Fruit fly (Drosophila melanogaster) whole organism, embryonic: Measurements from ENCODE around the gene nst.

Source experiments
- Atf6 ChIP-seq: fragments of 200-800 bp; sonication (Bioruptor generic); IDR thresholded peaks from 2 replicates; pipeline ENCODE4 v1.3.6; 2022; ENCODE audit warnings: missing biosample characterization, missing genetic modification characterization
- CG10267 ChIP-seq: fragments of 200-800 bp; sonication (Bioruptor generic); optimal IDR thresholded peaks from 2 replicates; lab custom pipeline; 2018; ENCODE audit warnings: missing biosample characterization, mild to moderate bottlenecking, missing genetic modification characterization, moderate library complexity
- CG11695 ChIP-seq: fragments of 200-800 bp; sonication (Bioruptor generic); IDR thresholded peaks from 3 replicates; pipeline ENCODE4 v1.3.6; 2022; ENCODE audit warnings: missing biosample characterization, missing genetic modification characterization
- CG11696 ChIP-seq: fragments of 200-800 bp; sonication (Bioruptor generic); IDR thresholded peaks from 2 replicates; pipeline ENCODE4 v1.3.6; 2022; ENCODE audit warnings: missing biosample characterization, missing genetic modification characterization
- CG11723 ChIP-seq: fragments of 200-800 bp; sonication (Bioruptor generic); optimal IDR thresholded peaks from 2 replicates; lab custom pipeline; 2017; ENCODE audit warnings: missing biosample characterization, mild to moderate bottlenecking, missing genetic modification characterization
- CG12744 ChIP-seq: fragments of 200-800 bp; sonication (Bioruptor generic); optimal IDR thresholded peaks from 2 replicates; lab custom pipeline; 2016; ENCODE audit warnings: missing biosample characterization, missing genetic modification characterization
- CG2202 ChIP-seq: fragments of 200-800 bp; sonication (Bioruptor generic); optimal IDR thresholded peaks from 2 replicates; lab custom pipeline; 2018; ENCODE audit warnings: missing biosample characterization, mild to moderate bottlenecking, missing genetic modification characterization
- CG2678 ChIP-seq: fragments of 200-800 bp; sonication (Bioruptor generic); optimal IDR thresholded peaks from 3 replicates; lab custom pipeline; 2019; ENCODE audit warnings: missing biosample characterization, mild to moderate bottlenecking, missing genetic modification characterization, moderate library complexity
- CG32772 ChIP-seq: fragments of 200-800 bp; sonication (Bioruptor generic); IDR thresholded peaks from 2 replicates; pipeline ENCODE4 v1.3.6; 2022; ENCODE audit warnings: missing biosample characterization, missing genetic modification characterization
- CG3838 ChIP-seq: fragments of 200-800 bp; sonication (Bioruptor generic); optimal IDR thresholded peaks from 3 replicates; lab custom pipeline; 2016; ENCODE audit warnings: missing biosample characterization, missing genetic modification characterization
- CG6791 ChIP-seq: fragments of 200-800 bp; sonication (Bioruptor generic); IDR thresholded peaks from 3 replicates; pipeline ENCODE4 v1.3.6; 2022; ENCODE audit warnings: missing biosample characterization, missing genetic modification characterization; ENCODE audit not compliant: partially characterized antibody
- CG7556 ChIP-seq: fragments of 200-800 bp; sonication (Bioruptor generic); optimal IDR thresholded peaks from 2 replicates; lab custom pipeline; 2017; ENCODE audit warnings: missing biosample characterization, mild to moderate bottlenecking, missing genetic modification characterization
- CG8359 ChIP-seq: fragments of 200-800 bp; sonication (Bioruptor generic); optimal IDR thresholded peaks from 2 replicates; lab custom pipeline; 2017; ENCODE audit warnings: missing biosample characterization, mild to moderate bottlenecking, missing genetic modification characterization, borderline replicate concordance
- CG9437 ChIP-seq: fragments of 200-800 bp; sonication (Bioruptor generic); optimal IDR thresholded peaks from 2 replicates; lab custom pipeline; 2018; ENCODE audit warnings: missing biosample characterization, mild to moderate bottlenecking, missing genetic modification characterization
- Dad ChIP-seq: fragments of 200-800 bp; sonication (Bioruptor generic); optimal IDR thresholded peaks from 3 replicates; lab custom pipeline; 2016; ENCODE audit warnings: missing biosample characterization, missing genetic modification characterization
- Dll ChIP-seq: fragments of 200-800 bp; sonication (Bioruptor generic); IDR thresholded peaks from 4 replicates; pipeline ENCODE4 v1.3.6; 2022; ENCODE audit warnings: missing biosample characterization, missing genetic modification characterization; ENCODE audit not compliant: partially characterized antibody
- Doc3 ChIP-seq: fragments of 200-800 bp; sonication (Bioruptor generic); IDR thresholded peaks from 3 replicates; pipeline ENCODE4 v1.3.6; 2022; ENCODE audit warnings: missing biosample characterization, missing genetic modification characterization; ENCODE audit not compliant: partially characterized antibody
- HHEX ChIP-seq: fragments of 200-800 bp; sonication (Bioruptor generic); optimal IDR thresholded peaks from 3 replicates; lab custom pipeline; 2017; ENCODE audit warnings: missing biosample characterization, mild to moderate bottlenecking, missing genetic modification characterization, missing genetic modification reagents
- Lim3 ChIP-seq: fragments of 200-800 bp; sonication (Bioruptor generic); IDR thresholded peaks from 2 replicates; pipeline ENCODE4 v1.3.6; 2022; ENCODE audit warnings: missing biosample characterization, missing genetic modification characterization
- MBD-R2 ChIP-seq: fragments of 200-800 bp; sonication (Bioruptor generic); IDR thresholded peaks from 2 replicates; pipeline ENCODE4 v1.3.6; 2022; ENCODE audit warnings: missing biosample characterization, missing genetic modification characterization
- Max ChIP-seq: fragments of 200-800 bp; sonication (Bioruptor generic); optimal IDR thresholded peaks from 2 replicates; lab custom pipeline; 2016; ENCODE audit warnings: missing biosample characterization, mild to moderate bottlenecking, missing genetic modification characterization
- NfI ChIP-seq: fragments of 200-800 bp; sonication (Bioruptor generic); optimal IDR thresholded peaks from 3 replicates; lab custom pipeline; 2018; ENCODE audit warnings: missing biosample characterization, mild to moderate bottlenecking, missing genetic modification characterization, moderate library complexity
- YL-1 ChIP-seq: fragments of 200-800 bp; sonication (Bioruptor generic); optimal IDR thresholded peaks from 3 replicates; lab custom pipeline; 2017; ENCODE audit warnings: missing biosample characterization, mild to moderate bottlenecking, missing genetic modification characterization
- bbx ChIP-seq: fragments of 200-800 bp; sonication (Bioruptor generic); IDR thresholded peaks from 2 replicates; pipeline ENCODE4 v1.3.6; 2022; ENCODE audit warnings: missing biosample characterization, missing genetic modification characterization; ENCODE audit not compliant: partially characterized antibody
- bcd ChIP-seq: fragments of 200-800 bp; sonication (Bioruptor generic); optimal IDR thresholded peaks from 2 replicates; lab custom pipeline; 2017; ENCODE audit warnings: missing biosample characterization, mild to moderate bottlenecking, missing genetic modification characterization
- bowl ChIP-seq: fragments of 200-800 bp; sonication (Bioruptor generic); IDR thresholded peaks from 2 replicates; pipeline ENCODE4 v1.3.6; 2022; ENCODE audit warnings: missing biosample characterization, missing genetic modification characterization
- bsh ChIP-seq, 2 experiments: fragments of 200-800 bp; sonication (Bioruptor generic); optimal IDR thresholded peaks; 2 replicates each; lab custom pipeline; 2017 to 2018; ENCODE audit warnings: mild to moderate bottlenecking in 2 of 2, missing biosample characterization in 2 of 2, missing genetic modification characterization in 2 of 2, moderate library complexity in 1 of 2
- caup ChIP-seq: fragments of 200-800 bp; sonication (Bioruptor generic); optimal IDR thresholded peaks from 3 replicates; lab custom pipeline; 2017; ENCODE audit warnings: missing biosample characterization, mild to moderate bottlenecking, missing genetic modification characterization, moderate library complexity; ENCODE audit not compliant: severe bottlenecking
- cg ChIP-seq: fragments of 200-800 bp; sonication (Bioruptor generic); optimal IDR thresholded peaks from 3 replicates; lab custom pipeline; 2019; ENCODE audit warnings: missing biosample characterization, mild to moderate bottlenecking, missing genetic modification characterization, moderate library complexity
- chm ChIP-seq: fragments of 200-800 bp; sonication (Bioruptor generic); IDR thresholded peaks from 2 replicates; pipeline ENCODE4 v1.3.6; 2022; ENCODE audit warnings: missing biosample characterization, missing genetic modification characterization
- danr ChIP-seq: fragments of 200-800 bp; sonication (Bioruptor generic); IDR thresholded peaks from 2 replicates; pipeline ENCODE4 v1.3.6; 2022; ENCODE audit warnings: missing biosample characterization, missing genetic modification characterization
- dmrt99B ChIP-seq: fragments of 200-800 bp; sonication (Bioruptor generic); optimal IDR thresholded peaks from 2 replicates; lab custom pipeline; 2018; ENCODE audit warnings: missing biosample characterization, mild to moderate bottlenecking, missing genetic modification characterization, moderate library complexity
- kah ChIP-seq: fragments of 200-800 bp; sonication (Bioruptor generic); optimal IDR thresholded peaks from 2 replicates; lab custom pipeline; 2018; ENCODE audit warnings: missing biosample characterization, mild to moderate bottlenecking, missing genetic modification characterization
- luna ChIP-seq: fragments of 200-800 bp; sonication (Bioruptor generic); optimal IDR thresholded peaks from 2 replicates; lab custom pipeline; 2016; ENCODE audit warnings: missing biosample characterization, missing genetic modification characterization
- nau ChIP-seq: fragments of 200-800 bp; sonication (Bioruptor generic); optimal IDR thresholded peaks from 3 replicates; lab custom pipeline; 2017; ENCODE audit warnings: missing biosample characterization, mild to moderate bottlenecking, missing genetic modification characterization, missing genetic modification reagents
- nerfin-1 ChIP-seq: fragments of 200-800 bp; sonication (Bioruptor generic); optimal IDR thresholded peaks from 3 replicates; lab custom pipeline; 2019; ENCODE audit warnings: missing biosample characterization, mild to moderate bottlenecking, missing genetic modification characterization, moderate library complexity
- odd ChIP-seq: fragments of 200-800 bp; sonication (Bioruptor generic); optimal IDR thresholded peaks from 2 replicates; lab custom pipeline; 2017; ENCODE audit warnings: missing biosample characterization, mild to moderate bottlenecking, missing genetic modification characterization
- otp ChIP-seq: fragments of 200-800 bp; sonication (Bioruptor generic); IDR thresholded peaks from 3 replicates; pipeline ENCODE4, ENCODE4 v1.3.6; 2022; ENCODE audit warnings: missing biosample characterization, missing genetic modification characterization
- pan ChIP-seq, 4 experiments: fragments of >200 bp in 3 of 4; fragments of 200-800 bp in 1 of 4; sonication (Bioruptor generic) in 1 of 4; optimal IDR thresholded peaks in 3 of 4; IDR thresholded peaks in 1 of 4; 2 replicates each; pipeline versions ENCODE4 v1.3.6 to Lab custom; 2017 to 2022; ENCODE audit warnings: missing biosample characterization in 2 of 4, missing genetic modification characterization in 2 of 4, mixed read lengths in 1 of 4
- pros ChIP-seq: fragments of 200-800 bp; sonication (Bioruptor generic); optimal IDR thresholded peaks from 3 replicates; lab custom pipeline; 2019; ENCODE audit warnings: missing biosample characterization, mild to moderate bottlenecking, missing genetic modification characterization, moderate library complexity
- seq ChIP-seq: fragments of 200-800 bp; sonication (Bioruptor generic); IDR thresholded peaks from 2 replicates; pipeline ENCODE4 v1.3.6; 2022; ENCODE audit warnings: missing biosample characterization, missing genetic modification characterization
- sim ChIP-seq: fragments of 200-800 bp; sonication (Bioruptor generic); IDR thresholded peaks from 2 replicates; pipeline ENCODE4 v1.3.6; 2022; ENCODE audit warnings: missing biosample characterization, missing genetic modification characterization
- stc ChIP-seq: fragments of 200-800 bp; sonication (Bioruptor generic); IDR thresholded peaks from 2 replicates; pipeline ENCODE4 v1.3.6; 2022; ENCODE audit warnings: missing biosample characterization, missing genetic modification characterization
- stwl ChIP-seq: fragments of 200-800 bp; sonication (Bioruptor generic); optimal IDR thresholded peaks from 3 replicates; lab custom pipeline; 2018; ENCODE audit warnings: missing biosample characterization, mild to moderate bottlenecking, missing genetic modification characterization, moderate library complexity
- sug ChIP-seq: fragments of 200-800 bp; optimal IDR thresholded peaks from 2 replicates; lab custom pipeline; 2019; ENCODE audit warnings: missing biosample characterization, mild to moderate bottlenecking, missing genetic modification characterization, moderate library complexity
- tna ChIP-seq: fragments of 200-800 bp; sonication (Bioruptor generic); IDR thresholded peaks from 2 replicates; pipeline ENCODE4 v1.3.6; 2022; ENCODE audit warnings: missing biosample characterization, missing genetic modification characterization; ENCODE audit not compliant: partially characterized antibody
- wek ChIP-seq: fragments of 200-800 bp; sonication (Bioruptor generic); optimal IDR thresholded peaks from 3 replicates; lab custom pipeline; 2018; ENCODE audit warnings: missing biosample characterization, mild to moderate bottlenecking, missing genetic modification characterization, moderate library complexity
- z ChIP-seq: fragments of 200-800 bp; sonication (Bioruptor generic); IDR thresholded peaks from 3 replicates; pipeline ENCODE4 v1.3.6; 2022; ENCODE audit warnings: missing biosample characterization, missing genetic modification characterization

nst gene

DNA sequence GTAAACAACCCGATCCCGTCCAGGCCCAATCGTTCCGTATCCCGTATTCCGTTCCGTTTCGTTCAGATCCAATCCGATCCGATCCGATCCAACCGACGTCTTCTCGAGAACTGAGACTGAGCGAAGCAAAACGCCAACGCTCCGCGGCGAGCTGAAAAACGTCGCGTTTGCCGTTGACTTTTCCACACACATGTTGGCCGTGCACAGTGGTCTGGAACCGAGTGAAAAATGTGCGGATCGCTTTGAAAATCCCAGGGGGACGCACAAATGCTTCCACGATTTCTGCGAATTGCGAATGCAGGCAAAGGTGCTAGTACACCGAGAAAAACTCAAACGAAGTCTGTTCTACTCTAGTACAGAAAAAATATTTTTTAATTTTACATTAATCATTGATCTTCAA, 45.0 kb downstream of the nst start, which contains the start of gene CG10663:
CG10663 (minus strand) TSS at position 88 of the 400 bp plus-strand sequence.
- TF ChIP-seq CG12744 (no peak), pan (optimal IDR thresholded peaks at IDR 0.05; lab: Kevin White, UChicago) (no peak), pan (GFP tag; optimal IDR thresholded peaks at IDR 0.05 in 1 of 2, IDR thresholded peaks at IDR 0.05 in 1 of 2) (peak in 1 of 2 experiments; percentile 32), CG2678 (peak; percentile 9), CG32772 (GFP tag; lab: Robert Waterston, UW) (no peak), sug (tag; lab: Kevin White, UChicago) (no peak), kah (peak; percentile 15), stc (GFP tag; lab: Robert Waterston, UW) (peak; percentile 30; the same call in 1 of the 2 replicates), nau (GFP tag; lab: Kevin White, UChicago) (peak; percentile 5), YL-1 (GFP tag; lab: Kevin White, UChicago) (no peak), otp (GFP tag; lab: Robert Waterston, UW) (no peak; the same call in 2 of the 3 replicates), luna (GFP tag; lab: Kevin White, UChicago) (no peak), CG7556 (GFP tag; lab: Kevin White, UChicago) (no peak), Dll (GFP tag; lab: Robert Waterston, UW) (no peak), Lim3 (GFP tag; lab: Robert Waterston, UW) (no peak), CG9437 (GFP tag; lab: Kevin White, UChicago) (peak; percentile 34), CG11696 (GFP tag; lab: Robert Waterston, UW) (0 out of 2 replicates have a peak, but pooled peaks have one; percentile 2), HHEX (no peak), MBD-R2 (GFP tag; lab: Robert Waterston, UW) (0 out of 2 replicates have a peak, but pooled peaks have one; percentile 10), chm (peak; percentile 43; the same call in 1 of the 2 replicates), CG10267 (no peak), seq (GFP tag; lab: Robert Waterston, UW) (0 out of 2 replicates have a peak, but pooled peaks have one; percentile 17), CG6791 (GFP tag; lab: Robert Waterston, UW) (peak; percentile 68; the same call in 2 of the 3 replicates), bbx (GFP tag; lab: Robert Waterston, UW) (peak; percentile 60; the same call in 1 of the 2 replicates), dmrt99B (tag; lab: Kevin White, UChicago) (peak; percentile 18), z (GFP tag; lab: Robert Waterston, UW) (0 out of 3 replicates have a peak, but pooled peaks have one; percentile 48), CG3838 (no peak), NfI (GFP tag; lab: Kevin White, UChicago) (peak; percentile 20), stwl (tag; lab: Kevin White, UChicago) (no peak), CG11723 (GFP tag; lab: Kevin White, UChicago) (peak; percentile 33), CG11695 (GFP tag; lab: Robert Waterston, UW) (peak; percentile 43; the same call in 1 of the 3 replicates), Doc3 (GFP tag; lab: Robert Waterston, UW) (0 out of 3 replicates have a peak, but pooled peaks have one; percentile 33), odd (peak; percentile 23), danr (GFP tag; lab: Robert Waterston, UW) (no peak), Atf6 (GFP tag; lab: Robert Waterston, UW) (0 out of 2 replicates have a peak, but pooled peaks have one; percentile 27), sim (0 out of 2 replicates have a peak, but pooled peaks have one; percentile 54), cg (GFP tag; lab: Kevin White, UChicago) (peak; percentile 14), bcd (no peak), bowl (GFP tag; lab: Robert Waterston, UW) (no peak), nerfin-1 (tag; lab: Kevin White, UChicago) (no peak), tna (peak; percentile 51; the same call in 1 of the 2 replicates), Max (GFP tag; lab: Kevin White, UChicago) (peak; percentile 10), caup (GFP tag; lab: Kevin White, UChicago) (peak; percentile 2), Dad (GFP tag; lab: Kevin White, UChicago) (peak; percentile 5), pros (no peak), CG2202 (tag; lab: Kevin White, UChicago) (peak; percentile 3), bsh (GFP tag; optimal IDR thresholded peaks at IDR 0.05; lab: Kevin White, UChicago) (peak; percentile 15 to 28), wek (GFP tag; lab: Kevin White, UChicago) (no peak), CG8359 (GFP tag; lab: Kevin White, UChicago) (no peak)
